Worm (Caenorhabditis elegans) whole organism, mixed stage, embryonic: ENCODE results near the gene rpl-3.
"Not testable (repeated sequence)": the region's sequence is repeated elsewhere in the genome, so short reads cannot be mapped to it uniquely, and the experiment has no call there.

Experiments
- blmp-1 ChIP-seq: fragments of 150-350 bp; optimal IDR thresholded peaks from 2 replicates; lab custom pipeline; 2014; ENCODE audit warnings: missing biosample characterization, missing genetic modification characterization
- ces-1 ChIP-seq: fragments of 150-350 bp; optimal IDR thresholded peaks from 2 replicates; lab custom pipeline; 2014; ENCODE audit warnings: missing biosample characterization, missing genetic modification reagents, missing genetic modification characterization
- cnd-1 ChIP-seq: fragments of 200-800 bp; sonication (Bioruptor generic); optimal IDR thresholded peaks from 2 replicates; lab custom pipeline; 2018; ENCODE audit warnings: mild to moderate bottlenecking, missing genetic modification characterization, missing compliant biosample characterization
- drap-1 ChIP-seq: fragments of 200-800 bp; sonication (Bioruptor generic); optimal IDR thresholded peaks from 3 replicates; lab custom pipeline; 2018; ENCODE audit warnings: mild to moderate bottlenecking, missing genetic modification characterization, missing compliant biosample characterization
- elt-1 ChIP-seq: sonication (generic microtip); optimal IDR thresholded peaks from 2 replicates; lab custom pipeline; 2017; ENCODE audit warnings: missing genetic modification characterization, mild to moderate bottlenecking, missing compliant biosample characterization, antibody characterized with exemption, moderate library complexity, borderline replicate concordance; ENCODE audit not compliant: insufficient read depth
- lin-13 ChIP-seq: fragments of 150-350 bp; optimal IDR thresholded peaks from 2 replicates; lab custom pipeline; 2014; ENCODE audit warnings: missing biosample characterization, missing genetic modification characterization
- lin-32 ChIP-seq: fragments of 200-800 bp; sonication (Bioruptor generic); optimal IDR thresholded peaks from 2 replicates; lab custom pipeline; 2018; ENCODE audit warnings: mild to moderate bottlenecking, missing genetic modification characterization, missing compliant biosample characterization
- mab-5 ChIP-seq: fragments of 150-350 bp; optimal IDR thresholded peaks from 2 replicates; lab custom pipeline; 2014; ENCODE audit warnings: missing biosample characterization, missing genetic modification characterization
- nhr-12 ChIP-seq: fragments of 150-350 bp; optimal IDR thresholded peaks from 2 replicates; lab custom pipeline; 2014; ENCODE audit warnings: missing biosample characterization, missing genetic modification characterization
- pha-4 ChIP-seq: fragments of 150-350 bp; optimal IDR thresholded peaks from 2 replicates; lab custom pipeline; 2018; ENCODE audit warnings: missing biosample characterization, missing genetic modification reagents, missing genetic modification characterization
- snpc-4 ChIP-seq: fragments of 150-350 bp; optimal IDR thresholded peaks from 2 replicates; lab custom pipeline; 2014; ENCODE audit warnings: missing biosample characterization, missing genetic modification characterization
- unc-39 ChIP-seq: fragments of 150-350 bp; optimal IDR thresholded peaks from 2 replicates; lab custom pipeline; 2014; ENCODE audit warnings: missing biosample characterization, missing genetic modification characterization
- unc-62 ChIP-seq: fragments of 150-350 bp; optimal IDR thresholded peaks from 2 replicates; lab custom pipeline; 2014; ENCODE audit warnings: missing biosample characterization, missing genetic modification reagents, missing genetic modification characterization

DNA sequence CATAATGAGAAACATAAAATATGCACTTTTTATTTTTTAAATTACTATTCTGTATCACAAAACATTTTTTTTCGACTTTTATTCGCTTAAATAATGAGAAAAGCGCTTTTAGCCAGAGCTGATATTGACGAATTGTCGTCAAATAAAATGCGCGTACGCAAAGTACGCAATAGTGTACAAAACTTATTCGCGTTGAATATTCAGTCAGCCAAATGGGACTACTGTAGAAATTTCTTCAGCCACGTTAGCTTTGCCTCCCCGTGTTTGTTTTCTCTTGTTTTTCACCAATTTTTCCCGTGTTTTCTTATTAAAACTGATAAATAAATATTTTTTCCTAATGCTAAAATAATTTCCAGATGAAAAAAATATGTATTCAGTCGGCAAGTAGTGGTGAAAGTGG lies 10.6 kb upstream of the rpl-3 start:
- TF ChIP-seq snpc-4 (tag; lab: Kevin White, UChicago); ces-1; elt-1 (tag; lab: Kevin White, UChicago); blmp-1 (tag; lab: Kevin White, UChicago); lin-32 (GFP tag; lab: Kevin White, UChicago); pha-4 (tag; lab: Kevin White, UChicago); unc-62 (GFP tag; lab: Kevin White, UChicago); mab-5; lin-13 (tag; lab: Kevin White, UChicago); drap-1 (GFP tag; lab: Kevin White, UChicago); cnd-1 (tag; lab: Kevin White, UChicago); unc-39 (tag; lab: Kevin White, UChicago); nhr-12 (tag; lab: Kevin White, UChicago): not testable (repeated sequence)
